Worm (Caenorhabditis elegans): ENCODE measurements around the gene ZK686.6.

The ZK686.6 gene

DNA sequence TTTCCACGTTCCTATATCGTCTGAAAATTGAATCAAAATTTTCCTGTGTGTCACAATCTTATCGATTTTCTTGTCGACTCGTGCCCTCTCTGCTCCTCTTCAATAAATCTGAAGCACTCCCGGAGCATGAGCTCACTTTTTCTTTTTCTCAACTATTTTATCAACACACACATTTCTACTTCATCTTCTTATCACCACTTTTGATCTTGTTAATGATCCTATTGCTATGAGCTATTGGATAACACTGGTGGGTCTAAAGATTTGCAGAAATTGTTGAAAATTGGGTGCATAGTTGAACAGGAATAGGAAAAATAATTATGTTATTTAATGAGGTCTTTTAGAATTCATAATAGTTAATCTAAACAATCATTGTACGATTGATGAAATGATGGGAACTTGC lies 32.5 kb upstream of the ZK686.6 start:
- no peak for TF ChIP-seq ztf-23 (GFP tag; IDR thresholded peaks at IDR 0.05)
- no peak for TF ChIP-seq klf-2 (GFP tag; conservative IDR thresholded peaks at IDR 0.05)
- TF ChIP-seq cog-1 (tag; optimal IDR thresholded peaks at IDR 0.05), result no peak
- TF ChIP-seq ref-1 (GFP tag; conservative IDR thresholded peaks at IDR 0.05), result no peak
- no peak for TF ChIP-seq tab-1 (GFP tag; IDR thresholded peaks at IDR 0.05)
- no peak for TF ChIP-seq med-1 (GFP tag; optimal IDR thresholded peaks at IDR 0.05; ENCODE audit: insufficient read depth)
- TF ChIP-seq ztf-29 (GFP tag; IDR thresholded peaks at IDR 0.05), result no peak
- TF ChIP-seq flt-1 (GFP tag; IDR thresholded peaks at IDR 0.05), result no peak
- no peak for TF ChIP-seq T22C8.4 (GFP tag; IDR thresholded peaks at IDR 0.05)

ce11 chrIII:7795311-7795710 lies 22.5 kb upstream of the ZK686.6 start, which contains the start of gene cyk-7:
TSS of gene cyk-7 (minus strand) at chrIII:7795409.
- TF ChIP-seq klf-2 (GFP tag; conservative IDR thresholded peaks at IDR 0.05) (no peak), flt-1 (GFP tag; IDR thresholded peaks at IDR 0.05) (no peak), tab-1 (GFP tag; IDR thresholded peaks at IDR 0.05) (no peak), cog-1 (tag; optimal IDR thresholded peaks at IDR 0.05) (no peak), med-1 (GFP tag; optimal IDR thresholded peaks at IDR 0.05; ENCODE audit: insufficient read depth) (no peak), ref-1 (GFP tag; conservative IDR thresholded peaks at IDR 0.05) (no peak)

ce11 chrIII:7792970-7793369 lies 20.2 kb upstream of the ZK686.6 start:
- no peak for TF ChIP-seq flt-1 (GFP tag; IDR thresholded peaks at IDR 0.05)
- TF ChIP-seq tab-1 (GFP tag; IDR thresholded peaks at IDR 0.05), result no peak

ce11 chrIII:7792209-7792608 lies 19.4 kb upstream of the ZK686.6 start:
- TF ChIP-seq ztf-23 (GFP tag; IDR thresholded peaks at IDR 0.05) (no peak), klf-2 (GFP tag; conservative IDR thresholded peaks at IDR 0.05) (no peak), ztf-29 (GFP tag; IDR thresholded peaks at IDR 0.05) (no peak), flt-1 (GFP tag; IDR thresholded peaks at IDR 0.05) (no peak), tab-1 (GFP tag; IDR thresholded peaks at IDR 0.05) (no peak), ref-1 (GFP tag; conservative IDR thresholded peaks at IDR 0.05) (no peak), cog-1 (tag; optimal IDR thresholded peaks at IDR 0.05) (no peak), T22C8.4 (GFP tag; IDR thresholded peaks at IDR 0.05) (no peak), med-1 (GFP tag; optimal IDR thresholded peaks at IDR 0.05; ENCODE audit: insufficient read depth) (no peak)

DNA sequence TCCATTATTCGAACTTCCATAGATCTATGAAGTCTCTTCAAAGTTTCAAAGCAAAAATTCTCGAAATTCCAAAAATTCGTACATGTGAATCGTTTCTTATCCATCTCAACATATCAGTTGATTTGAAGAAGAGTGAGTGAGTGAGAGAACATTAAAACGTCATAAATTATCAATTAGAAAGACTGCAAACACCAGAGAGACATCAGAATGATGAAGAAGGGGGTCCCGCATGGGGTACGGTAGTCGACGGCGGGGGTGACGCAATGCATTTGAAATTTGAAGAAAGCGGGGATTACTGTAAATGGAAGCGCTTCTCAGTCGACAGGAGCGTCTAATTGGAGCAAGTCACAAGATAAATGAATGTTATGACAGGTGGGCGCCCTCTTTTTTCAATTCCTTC lies 17.7 kb upstream of the ZK686.6 start:
- TF ChIP-seq ztf-29 (GFP tag; IDR thresholded peaks at IDR 0.05) (no peak), klf-2 (GFP tag; conservative IDR thresholded peaks at IDR 0.05) (no peak), ref-1 (GFP tag; conservative IDR thresholded peaks at IDR 0.05) (no peak), med-1 (GFP tag; optimal IDR thresholded peaks at IDR 0.05; ENCODE audit: insufficient read depth) (no peak), ztf-23 (GFP tag; IDR thresholded peaks at IDR 0.05) (no peak), cog-1 (tag; optimal IDR thresholded peaks at IDR 0.05) (no peak), flt-1 (GFP tag; IDR thresholded peaks at IDR 0.05) (no peak), tab-1 (GFP tag; IDR thresholded peaks at IDR 0.05) (no peak), T22C8.4 (GFP tag; IDR thresholded peaks at IDR 0.05) (no peak)

DNA sequence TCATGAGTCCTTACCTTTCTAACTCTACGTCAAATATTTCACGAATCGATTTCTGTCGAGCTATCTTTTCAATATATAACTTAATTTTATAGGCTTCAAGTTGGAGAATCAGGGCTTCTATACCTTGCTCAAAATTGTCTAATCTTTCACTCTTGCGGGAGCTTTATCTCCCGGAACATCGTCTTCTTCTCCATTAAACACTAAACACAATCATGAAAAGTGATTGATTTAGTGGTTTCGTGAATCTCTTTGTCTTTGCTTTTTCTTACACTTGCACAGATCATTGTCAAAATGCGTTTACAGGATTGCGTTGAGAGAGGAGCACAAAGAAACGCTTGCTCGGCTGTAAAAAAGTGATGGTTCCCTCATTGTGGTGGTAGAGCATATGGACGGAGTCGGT lies 15.6 kb upstream of the ZK686.6 start:
- TF ChIP-seq ztf-29 (GFP tag; IDR thresholded peaks at IDR 0.05), result no peak

DNA sequence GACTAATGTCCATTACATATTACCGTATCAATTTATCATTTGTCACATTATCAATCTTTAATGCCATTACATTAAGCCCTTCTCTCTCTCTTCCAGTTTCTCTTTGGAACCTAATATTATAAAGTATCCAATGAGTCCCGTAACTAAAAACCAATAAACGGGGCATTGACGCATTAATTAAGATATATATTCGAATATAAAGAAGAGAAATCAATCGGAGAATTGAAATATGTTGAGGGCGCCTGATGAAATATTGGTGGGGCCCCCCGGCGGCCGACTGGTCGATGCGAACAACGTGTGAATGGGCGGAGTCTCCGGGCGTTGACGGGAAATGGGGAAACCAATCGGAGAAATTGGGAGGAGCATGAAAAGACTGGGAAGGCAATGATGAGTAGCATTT lies 11.4 kb upstream of the ZK686.6 start:
- no peak for TF ChIP-seq tab-1 (GFP tag; IDR thresholded peaks at IDR 0.05)
- TF ChIP-seq cog-1 (tag; optimal IDR thresholded peaks at IDR 0.05), result no peak
- no peak for TF ChIP-seq ztf-29 (GFP tag; IDR thresholded peaks at IDR 0.05)
- TF ChIP-seq klf-2 (GFP tag; conservative IDR thresholded peaks at IDR 0.05), result no peak
- no peak for TF ChIP-seq T22C8.4 (GFP tag; IDR thresholded peaks at IDR 0.05)
- no peak for TF ChIP-seq ref-1 (GFP tag; conservative IDR thresholded peaks at IDR 0.05)
- TF ChIP-seq ztf-23 (GFP tag; IDR thresholded peaks at IDR 0.05), result no peak
- TF ChIP-seq flt-1 (GFP tag; IDR thresholded peaks at IDR 0.05), result no peak
- no peak for TF ChIP-seq med-1 (GFP tag; optimal IDR thresholded peaks at IDR 0.05; ENCODE audit: insufficient read depth)

DNA sequence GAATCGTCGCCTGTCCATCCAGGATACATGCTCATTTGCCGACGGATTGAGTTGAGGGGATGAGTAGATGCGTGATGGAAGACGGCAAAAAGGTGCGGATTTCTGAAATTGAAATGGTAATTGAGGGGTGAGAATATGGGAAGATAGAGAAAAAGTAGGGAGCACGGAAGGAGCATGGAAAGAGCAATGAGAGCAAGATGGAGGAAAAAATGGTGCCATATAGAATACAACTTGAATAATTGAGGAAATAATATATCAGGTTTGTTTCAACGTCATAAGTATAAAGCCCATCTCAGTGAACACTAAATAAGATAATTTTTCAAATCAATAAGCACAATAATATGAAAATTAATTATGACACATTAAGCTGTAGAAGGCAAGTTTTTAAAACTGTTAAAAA lies 10.6 kb upstream of the ZK686.6 start, which contains the start of gene mab-5:
mab-5 (minus strand) TSS at position 101 of the 400 bp plus-strand sequence.
- TF ChIP-seq klf-2 (GFP tag; conservative IDR thresholded peaks at IDR 0.05) (no peak), ztf-29 (GFP tag; IDR thresholded peaks at IDR 0.05) (no peak), T22C8.4 (GFP tag; IDR thresholded peaks at IDR 0.05) (no peak), med-1 (GFP tag; optimal IDR thresholded peaks at IDR 0.05; ENCODE audit: insufficient read depth) (no peak), ztf-23 (GFP tag; IDR thresholded peaks at IDR 0.05) (no peak), cog-1 (tag; optimal IDR thresholded peaks at IDR 0.05) (no peak)

- TF ChIP-seq med-1 (GFP tag; optimal IDR thresholded peaks at IDR 0.05; ENCODE audit: insufficient read depth) (no peak), klf-2 (GFP tag; conservative IDR thresholded peaks at IDR 0.05) (no peak), ztf-29 (GFP tag; IDR thresholded peaks at IDR 0.05) (no peak), tab-1 (GFP tag; IDR thresholded peaks at IDR 0.05) (no peak), cog-1 (tag; optimal IDR thresholded peaks at IDR 0.05) (no peak), flt-1 (GFP tag; IDR thresholded peaks at IDR 0.05) (no peak), ref-1 (GFP tag; conservative IDR thresholded peaks at IDR 0.05) (no peak), ztf-23 (GFP tag; IDR thresholded peaks at IDR 0.05) (no peak), T22C8.4 (GFP tag; IDR thresholded peaks at IDR 0.05) (no peak)
Observed at ce11 chrIII:7780566-7781238, 7.9 kb upstream of the ZK686.6 start.

- no peak for TF ChIP-seq tab-1 (GFP tag; IDR thresholded peaks at IDR 0.05)
- TF ChIP-seq med-1 (GFP tag; optimal IDR thresholded peaks at IDR 0.05; ENCODE audit: insufficient read depth), result no peak
- TF ChIP-seq ztf-23 (GFP tag; IDR thresholded peaks at IDR 0.05), result no peak
- no peak for TF ChIP-seq ref-1 (GFP tag; conservative IDR thresholded peaks at IDR 0.05)
- TF ChIP-seq ztf-29 (GFP tag; IDR thresholded peaks at IDR 0.05), result no peak
- TF ChIP-seq klf-2 (GFP tag; conservative IDR thresholded peaks at IDR 0.05), result no peak
Observed at ce11 chrIII:7779313-7779712, 6.5 kb upstream of the ZK686.6 start.

Measured in whole organism, midembryonic.